Worm (Caenorhabditis elegans) whole organism, L1 larva: Measurements from ENCODE around the gene lgc-40.

Source experiments
- C04F5.9 ChIP-seq: sonication (generic microtip); optimal IDR thresholded peaks from 2 replicates; lab custom pipeline; 2016; ENCODE audit warnings: missing genetic modification characterization, missing compliant biosample characterization
- ama-1 ChIP-seq: fragments of 150-350 bp; optimal IDR thresholded peaks from 2 replicates; lab custom pipeline; 2014
- ceh-88 ChIP-seq: fragments of 200-800 bp; sonication (Bioruptor generic); IDR thresholded peaks from 2 replicates; pipeline ENCODE4 v1.3.6; 2022; ENCODE audit warnings: missing genetic modification characterization, missing compliant biosample characterization
- ceh-90 ChIP-seq: sonication (generic microtip); optimal IDR thresholded peaks from 2 replicates; lab custom pipeline; 2016; ENCODE audit warnings: missing genetic modification characterization, missing compliant biosample characterization
- ces-1 ChIP-seq: fragments of 150-350 bp; optimal IDR thresholded peaks from 2 replicates; lab custom pipeline; 2014; ENCODE audit warnings: missing biosample characterization, missing genetic modification reagents, missing genetic modification characterization
- efl-1 ChIP-seq, 4 experiments: fragments of 150-350 bp; optimal IDR thresholded peaks in 3 of 4; peaks in 1 of 4; 1 replicate in 1 of 4; 2 replicates in 3 of 4; lab custom pipeline; 2014; ENCODE audit warnings: missing biosample characterization in 2 of 4, missing genetic modification characterization in 2 of 4, missing genetic modification reagents in 2 of 4
- efl-3 ChIP-seq: fragments of 200-800 bp; sonication (Bioruptor generic); optimal IDR thresholded peaks from 2 replicates; lab custom pipeline; 2018; ENCODE audit warnings: mild to moderate bottlenecking, missing genetic modification characterization, missing compliant biosample characterization
- egl-13 ChIP-seq: sonication (generic microtip); optimal IDR thresholded peaks from 2 replicates; lab custom pipeline; 2016; ENCODE audit warnings: missing genotype, missing genetic modification reagents, missing genetic modification characterization, missing compliant biosample characterization
- egl-27 ChIP-seq, 2 experiments: fragments of 150-350 bp in 1 of 2; sonication (generic microtip); optimal IDR thresholded peaks; 3 replicates each; lab custom pipeline; 2017 to 2018; ENCODE audit warnings: missing biosample characterization in 2 of 2, missing genetic modification characterization in 2 of 2, missing genetic modification reagents in 2 of 2
- elt-3 ChIP-seq, 6 experiments: fragments of 150-350 bp in 1 of 6; sonication (generic microtip); optimal IDR thresholded peaks; 2 replicates each; lab custom pipeline; 2017 to 2018; ENCODE audit warnings: missing biosample characterization in 6 of 6, missing genetic modification characterization in 6 of 6, inconsistent platforms in 1 of 6
- fkh-4 ChIP-seq: sonication (generic microtip); optimal IDR thresholded peaks from 2 replicates; lab custom pipeline; 2016; ENCODE audit warnings: missing compliant biosample characterization, missing genetic modification characterization, borderline replicate concordance
- fos-1 ChIP-seq: fragments of 150-350 bp; optimal IDR thresholded peaks from 2 replicates; lab custom pipeline; 2014; ENCODE audit warnings: missing biosample characterization, missing genetic modification characterization
- hlh-17 ChIP-seq: fragments of 200-800 bp; sonication (Bioruptor generic); optimal IDR thresholded peaks from 2 replicates; lab custom pipeline; 2018; ENCODE audit warnings: missing genetic modification characterization, mild to moderate bottlenecking, missing compliant biosample characterization, moderate library complexity, borderline replicate concordance
- hpl-2 ChIP-seq: fragments of 150-350 bp; optimal IDR thresholded peaks from 2 replicates; lab custom pipeline; 2014; ENCODE audit warnings: missing biosample characterization, missing genetic modification reagents, missing genetic modification characterization
- jun-1 ChIP-seq: fragments of 150-350 bp; optimal IDR thresholded peaks from 2 replicates; lab custom pipeline; 2014; ENCODE audit warnings: missing biosample characterization, missing genetic modification reagents, missing genetic modification characterization
- lin-14 ChIP-seq: fragments of 200-800 bp; sonication (Bioruptor generic); optimal IDR thresholded peaks from 2 replicates; lab custom pipeline; 2018; ENCODE audit warnings: mild to moderate bottlenecking, missing genetic modification characterization, moderate library complexity, missing compliant biosample characterization
- lin-15B ChIP-seq: fragments of 150-350 bp; sonication (generic microtip); optimal IDR thresholded peaks from 3 replicates; lab custom pipeline; 2014; ENCODE audit warnings: missing biosample characterization, missing genetic modification characterization
- lin-35 ChIP-seq, 2 experiments: fragments of 150-350 bp; optimal IDR thresholded peaks; 2 replicates each; lab custom pipeline; 2014; ENCODE audit warnings: missing biosample characterization in 2 of 2, missing genetic modification characterization in 2 of 2, missing genetic modification reagents in 2 of 2
- lin-39 ChIP-seq: fragments of 150-350 bp; optimal IDR thresholded peaks from 2 replicates; lab custom pipeline; 2014; ENCODE audit warnings: missing biosample characterization, missing genetic modification reagents, missing genetic modification characterization
- lir-3 ChIP-seq: sonication (generic microtip); optimal IDR thresholded peaks from 2 replicates; lab custom pipeline; 2016; ENCODE audit warnings: mild to moderate bottlenecking, missing genetic modification characterization, moderate library complexity, missing compliant biosample characterization; ENCODE audit not compliant: poor library complexity
- lsy-2 ChIP-seq, 2 experiments: fragments of 150-350 bp; optimal IDR thresholded peaks; 2 replicates each; lab custom pipeline; 2014; ENCODE audit warnings: missing biosample characterization in 2 of 2, missing genetic modification characterization in 2 of 2
- mab-9 ChIP-seq: fragments of 200-800 bp; sonication (Bioruptor generic); IDR thresholded peaks from 2 replicates; pipeline ENCODE4 v1.3.6; 2022; ENCODE audit warnings: missing genetic modification reagents, missing genetic modification characterization, missing compliant biosample characterization
- mdl-1 ChIP-seq, 2 experiments: fragments of 150-350 bp; optimal IDR thresholded peaks; 2 replicates each; lab custom pipeline; 2014 to 2017; ENCODE audit warnings: missing biosample characterization in 2 of 2, missing genetic modification characterization in 2 of 2, inconsistent platforms in 1 of 2
- mef-2 ChIP-seq: fragments of 150-350 bp; optimal IDR thresholded peaks from 2 replicates; lab custom pipeline; 2014; ENCODE audit warnings: missing biosample characterization, missing genetic modification characterization
- mep-1 ChIP-seq: fragments of 150-350 bp; optimal IDR thresholded peaks from 2 replicates; lab custom pipeline; 2014; ENCODE audit warnings: missing biosample characterization, missing genetic modification characterization
- nhr-12 ChIP-seq: sonication (generic microtip); optimal IDR thresholded peaks from 2 replicates; lab custom pipeline; 2017; ENCODE audit warnings: missing biosample characterization, missing genetic modification characterization
- nhr-19 ChIP-seq: fragments of 200-800 bp; sonication (Bioruptor generic); conservative IDR thresholded peaks from 2 replicates; pipeline ENCODE4 v1.3.6; 2022; ENCODE audit warnings: missing genetic modification characterization, missing compliant biosample characterization
- nhr-20 ChIP-seq: sonication (generic microtip); optimal IDR thresholded peaks from 2 replicates; lab custom pipeline; 2016; ENCODE audit warnings: mild to moderate bottlenecking, missing genetic modification characterization, missing compliant biosample characterization
- nhr-28 ChIP-seq: fragments of 150-350 bp; optimal IDR thresholded peaks from 2 replicates; lab custom pipeline; 2014; ENCODE audit warnings: missing biosample characterization, missing genetic modification characterization
- nhr-71 ChIP-seq: sonication (generic microtip); optimal IDR thresholded peaks from 2 replicates; lab custom pipeline; 2016; ENCODE audit warnings: mild to moderate bottlenecking, missing genetic modification characterization, moderate library complexity, missing compliant biosample characterization
- nhr-76 ChIP-seq: sonication (generic microtip); optimal IDR thresholded peaks from 2 replicates; lab custom pipeline; 2017; ENCODE audit warnings: missing biosample characterization, missing genetic modification characterization
- pag-3 ChIP-seq: sonication (generic microtip); optimal IDR thresholded peaks from 2 replicates; lab custom pipeline; 2017; ENCODE audit warnings: missing genetic modification characterization, mild to moderate bottlenecking, missing compliant biosample characterization, antibody characterized with exemption, borderline replicate concordance; ENCODE audit not compliant: insufficient read depth
- rnt-1 ChIP-seq: sonication (generic microtip); optimal IDR thresholded peaks from 2 replicates; lab custom pipeline; 2016; ENCODE audit warnings: mild to moderate bottlenecking, missing genetic modification characterization, moderate library complexity, missing compliant biosample characterization
- sox-4 ChIP-seq: sonication (generic microtip); optimal IDR thresholded peaks from 2 replicates; lab custom pipeline; 2016; ENCODE audit warnings: missing genetic modification characterization, missing compliant biosample characterization
- sptf-1 ChIP-seq: fragments of 150-350 bp; optimal IDR thresholded peaks from 2 replicates; lab custom pipeline; 2014; ENCODE audit warnings: missing biosample characterization, missing genetic modification characterization
- sup-37 ChIP-seq: fragments of 200-800 bp; sonication (Bioruptor generic); optimal IDR thresholded peaks from 2 replicates; lab custom pipeline; 2018; ENCODE audit warnings: mild to moderate bottlenecking, missing genetic modification characterization, missing compliant biosample characterization
- swsn-7 ChIP-seq: sonication (generic microtip); optimal IDR thresholded peaks from 2 replicates; lab custom pipeline; 2016; ENCODE audit warnings: missing genetic modification characterization, missing compliant biosample characterization
- tbx-2 ChIP-seq: sonication (generic microtip); optimal IDR thresholded peaks from 2 replicates; lab custom pipeline; 2016; ENCODE audit warnings: missing genetic modification characterization, missing compliant biosample characterization
- tlp-1 ChIP-seq: fragments of 150-350 bp; optimal IDR thresholded peaks from 2 replicates; lab custom pipeline; 2014; ENCODE audit warnings: missing biosample characterization, missing genetic modification characterization
- unc-30 ChIP-seq: sonication (generic microtip); optimal IDR thresholded peaks from 2 replicates; lab custom pipeline; 2017; ENCODE audit warnings: missing biosample characterization, missing genetic modification characterization
- unc-62 ChIP-seq: fragments of 150-350 bp; optimal IDR thresholded peaks from 2 replicates; lab custom pipeline; 2014; ENCODE audit warnings: missing biosample characterization, missing genetic modification reagents, missing genetic modification characterization
- unc-98 ChIP-seq: fragments of 200-800 bp; sonication (Bioruptor generic); IDR thresholded peaks from 2 replicates; pipeline ENCODE4 v1.3.6; 2022; ENCODE audit warnings: missing genetic modification characterization, missing compliant biosample characterization
- zag-1 ChIP-seq: fragments of 150-350 bp; optimal IDR thresholded peaks from 2 replicates; lab custom pipeline; 2014; ENCODE audit warnings: missing biosample characterization, missing genetic modification characterization
- ztf-11 ChIP-seq, 2 experiments: sonication (generic microtip); optimal IDR thresholded peaks; 2 replicates each; lab custom pipeline; 2016 to 2017; ENCODE audit warnings: missing genetic modification characterization in 2 of 2, missing biosample characterization in 1 of 2, missing compliant biosample characterization in 1 of 2
- ztf-4 ChIP-seq: fragments of 150-350 bp; optimal IDR thresholded peaks from 2 replicates; lab custom pipeline; 2014; ENCODE audit warnings: missing biosample characterization, missing genetic modification characterization

Gene lgc-40

ce11 chrX:2344104-2344503 lies 15.8 kb upstream of the lgc-40 start:
- no peak for TF ChIP-seq tlp-1 (tag; lab: Kevin White, UChicago)
- no peak for TF ChIP-seq efl-1 (optimal IDR thresholded peaks at IDR 0.05; lab: Kevin White, UChicago)
- TF ChIP-seq efl-1 (GFP tag; optimal IDR thresholded peaks at IDR 0.05 in 1 of 2; lab: Kevin White, UChicago): peak in 1 of 2 experiments; percentile 78

ce11 chrX:2344666-2345065 lies 15.2 kb upstream of the lgc-40 start, which contains the start of gene nlp-2:
Gene nlp-2, minus strand, starts transcription at chrX:2344766.
- TF ChIP-seq unc-98: no peak
- no peak for TF ChIP-seq tbx-2

- TF ChIP-seq lin-39 (peak; percentile 72), ztf-4 (tag; lab: Kevin White, UChicago) (peak; percentile 43), ztf-11 (tag; optimal IDR thresholded peaks at IDR 0.05; lab: Kevin White, UChicago) (no peak), jun-1 (tag; lab: Kevin White, UChicago) (no peak), unc-30 (tag; lab: Kevin White, UChicago) (no peak), mef-2 (tag; lab: Kevin White, UChicago) (peak; percentile 88), C04F5.9 (tag; lab: Kevin White, UChicago) (no peak), lir-3 (tag; lab: Kevin White, UChicago) (peak; percentile 14), mep-1 (tag; lab: Kevin White, UChicago) (no peak), mdl-1 (tag; optimal IDR thresholded peaks at IDR 0.05; lab: Kevin White, UChicago) (no peak), lsy-2 (tag; optimal IDR thresholded peaks at IDR 0.05; lab: Kevin White, UChicago) (peak; percentile 42 to 61), lin-35 (GFP tag; optimal IDR thresholded peaks at IDR 0.05; lab: Kevin White, UChicago) (no peak), nhr-28 (tag; lab: Kevin White, UChicago) (no peak), sup-37 (GFP tag; lab: Kevin White, UChicago) (no peak), lin-14 (GFP tag; lab: Kevin White, UChicago) (peak; percentile 76), ces-1 (GFP tag; lab: Kevin White, UChicago) (no peak), lin-15B (tag; lab: Kevin White, UChicago) (no peak), tlp-1 (tag; lab: Kevin White, UChicago) (no peak), sptf-1 (tag; lab: Kevin White, UChicago) (no peak), egl-27 (tag; optimal IDR thresholded peaks at IDR 0.05; lab: Kevin White, UChicago) (no peak), ama-1 (no peak), pag-3 (tag; lab: Kevin White, UChicago) (peak; percentile 3), zag-1 (tag; lab: Kevin White, UChicago) (no peak), nhr-19 (GFP tag; lab: Robert Waterston, UW) (peak; percentile 61), nhr-76 (no peak), elt-3 (tag; optimal IDR thresholded peaks at IDR 0.05; lab: Kevin White, UChicago) (no peak), egl-13 (peak; percentile 38), efl-3 (no peak), rnt-1 (tag; lab: Kevin White, UChicago) (peak; percentile 84), mab-9 (GFP tag; lab: Robert Waterston, UW) (no peak), fkh-4 (tag; lab: Kevin White, UChicago) (no peak), unc-62 (GFP tag; lab: Kevin White, UChicago) (no peak), nhr-71 (tag; lab: Kevin White, UChicago) (peak; percentile 85), swsn-7 (tag; lab: Kevin White, UChicago) (no peak), ceh-88 (no peak), fos-1 (no peak), hlh-17 (GFP tag; lab: Kevin White, UChicago) (no peak), hpl-2 (GFP tag; lab: Kevin White, UChicago) (no peak), nhr-12 (tag; lab: Kevin White, UChicago) (no peak), ceh-90 (no peak), nhr-20 (peak; percentile 34), sox-4 (tag; lab: Kevin White, UChicago) (no peak)
- TF ChIP-seq, all 84 proteins: peak for 12
These were observed 11.9 kb upstream of the lgc-40 start for ce11 chrX:2347962-2348361.
